Fruit fly (Drosophila melanogaster) whole organism, embryonic: ENCODE measurements around the gene prd.

ENCODE experiments used
- C15 ChIP-seq: fragments of 200-800 bp; sonication (Bioruptor generic); IDR thresholded peaks from 3 replicates; pipeline ENCODE4 v1.3.6; 2022; ENCODE audit warnings: missing biosample characterization, missing genetic modification characterization
- CG10431 ChIP-seq: fragments of 200-800 bp; sonication (Bioruptor generic); optimal IDR thresholded peaks from 3 replicates; lab custom pipeline; 2018; ENCODE audit warnings: missing biosample characterization, mild to moderate bottlenecking, missing genetic modification characterization
- CG12219 ChIP-seq: fragments of 200-800 bp; sonication (Bioruptor generic); optimal IDR thresholded peaks from 3 replicates; lab custom pipeline; 2018; ENCODE audit warnings: missing biosample characterization, mild to moderate bottlenecking, missing genetic modification characterization
- CG12769 ChIP-seq: fragments of 200-800 bp; sonication (Bioruptor generic); optimal IDR thresholded peaks from 2 replicates; lab custom pipeline; 2019; ENCODE audit warnings: missing biosample characterization, mild to moderate bottlenecking, missing genetic modification characterization, moderate library complexity
- CG13287 ChIP-seq: fragments of 200-800 bp; sonication (Bioruptor generic); IDR thresholded peaks from 2 replicates; pipeline ENCODE4 v1.3.6; 2022; ENCODE audit warnings: missing biosample characterization, missing genetic modification characterization; ENCODE audit not compliant: partially characterized antibody
- CG14441 ChIP-seq: fragments of 200-800 bp; sonication (Bioruptor generic); IDR thresholded peaks from 2 replicates; pipeline ENCODE4 v1.3.6; 2022; ENCODE audit warnings: missing biosample characterization, missing genetic modification characterization
- CG17385 ChIP-seq: fragments of 200-800 bp; sonication (Bioruptor generic); optimal IDR thresholded peaks from 3 replicates; lab custom pipeline; 2018; ENCODE audit warnings: missing biosample characterization, mild to moderate bottlenecking, missing genetic modification characterization
- CG17912 ChIP-seq: fragments of 200-800 bp; sonication (Bioruptor generic); optimal IDR thresholded peaks from 2 replicates; lab custom pipeline; 2018; ENCODE audit warnings: missing biosample characterization, mild to moderate bottlenecking, missing genetic modification characterization
- CG18011 ChIP-seq: fragments of 200-800 bp; sonication (Bioruptor generic); optimal IDR thresholded peaks from 2 replicates; lab custom pipeline; 2017; ENCODE audit warnings: missing biosample characterization, missing genetic modification characterization, mild to moderate bottlenecking, moderate library complexity, missing genotype
- CG30020 ChIP-seq: fragments of 200-800 bp; optimal IDR thresholded peaks from 2 replicates; lab custom pipeline; 2019; ENCODE audit warnings: missing biosample characterization, mild to moderate bottlenecking, missing genetic modification characterization, moderate library complexity
- CG3407 ChIP-seq: fragments of 200-800 bp; sonication (Bioruptor generic); optimal IDR thresholded peaks from 2 replicates; lab custom pipeline; 2018; ENCODE audit warnings: missing biosample characterization, mild to moderate bottlenecking, missing genetic modification characterization
- CG34224 ChIP-seq: fragments of 200-800 bp; sonication (Bioruptor generic); IDR thresholded peaks from 3 replicates; pipeline ENCODE4 v1.3.6; 2022; ENCODE audit warnings: missing biosample characterization, missing genetic modification characterization; ENCODE audit not compliant: partially characterized antibody
- CG9437 ChIP-seq: fragments of 200-800 bp; sonication (Bioruptor generic); optimal IDR thresholded peaks from 2 replicates; lab custom pipeline; 2018; ENCODE audit warnings: missing biosample characterization, mild to moderate bottlenecking, missing genetic modification characterization
- CG9817 ChIP-seq: fragments of 200-800 bp; sonication (Bioruptor generic); optimal IDR thresholded peaks from 2 replicates; lab custom pipeline; 2018; ENCODE audit warnings: missing biosample characterization, mild to moderate bottlenecking, missing genetic modification characterization, moderate library complexity
- CG9932 ChIP-seq: fragments of 200-800 bp; sonication (Bioruptor generic); IDR thresholded peaks from 2 replicates; pipeline ENCODE4 v1.3.6; 2022; ENCODE audit warnings: missing biosample characterization, missing genetic modification characterization
- CHES-1-like ChIP-seq: fragments of 200-800 bp; sonication (Bioruptor generic); optimal IDR thresholded peaks from 2 replicates; lab custom pipeline; 2016; ENCODE audit warnings: missing biosample characterization, missing genetic modification characterization
- CkIIα-i1 ChIP-seq: fragments of 200-800 bp; sonication (Bioruptor generic); IDR thresholded peaks from 2 replicates; pipeline ENCODE4 v1.3.6; 2022; ENCODE audit warnings: missing biosample characterization, missing genetic modification characterization
- Doc3 ChIP-seq: fragments of 200-800 bp; sonication (Bioruptor generic); IDR thresholded peaks from 3 replicates; pipeline ENCODE4 v1.3.6; 2022; ENCODE audit warnings: missing biosample characterization, missing genetic modification characterization; ENCODE audit not compliant: partially characterized antibody
- E2f2 ChIP-seq: fragments of 200-800 bp; sonication (Bioruptor generic); IDR thresholded peaks from 2 replicates; pipeline ENCODE4 v1.3.6; 2022; ENCODE audit warnings: missing biosample characterization, missing genetic modification characterization
- Fer1 ChIP-seq: fragments of 200-800 bp; sonication (Bioruptor generic); optimal IDR thresholded peaks from 2 replicates; lab custom pipeline; 2017; ENCODE audit warnings: missing biosample characterization, mild to moderate bottlenecking, missing genetic modification characterization
- HLH4C ChIP-seq: fragments of 200-800 bp; sonication (Bioruptor generic); IDR thresholded peaks from 3 replicates; pipeline ENCODE4 v1.3.6; 2022; ENCODE audit warnings: missing biosample characterization, missing genetic modification characterization; ENCODE audit not compliant: partially characterized antibody
- Hsf ChIP-seq: fragments of 200-800 bp; sonication (Bioruptor generic); optimal IDR thresholded peaks from 3 replicates; lab custom pipeline; 2016; ENCODE audit warnings: missing biosample characterization, missing genetic modification characterization
- MBD-R2 ChIP-seq: fragments of 200-800 bp; sonication (Bioruptor generic); IDR thresholded peaks from 2 replicates; pipeline ENCODE4 v1.3.6; 2022; ENCODE audit warnings: missing biosample characterization, missing genetic modification characterization
- Mad ChIP-seq: fragments of 200-800 bp; sonication (Bioruptor generic); optimal IDR thresholded peaks from 2 replicates; lab custom pipeline; 2016; ENCODE audit warnings: missing biosample characterization, missing genetic modification characterization
- Med ChIP-seq: fragments of 200-800 bp; sonication (Bioruptor generic); peaks from one replicate; lab custom pipeline; 2016; ENCODE audit warnings: missing biosample characterization, missing genetic modification characterization, mild to moderate bottlenecking, inconsistent platforms, moderate library complexity
- Meics ChIP-seq: fragments of 200-800 bp; sonication (Bioruptor generic); optimal IDR thresholded peaks from 2 replicates; lab custom pipeline; 2017; ENCODE audit warnings: missing biosample characterization, mild to moderate bottlenecking, missing genetic modification characterization
- Nf-YA ChIP-seq: fragments of 200-800 bp; sonication (Bioruptor generic); IDR thresholded peaks from 2 replicates; pipeline ENCODE4 v1.3.6; 2022; ENCODE audit warnings: missing biosample characterization, missing genetic modification characterization
- Opbp ChIP-seq: fragments of 200-800 bp; sonication (Bioruptor generic); IDR thresholded peaks from 3 replicates; pipeline ENCODE4 v1.3.6; 2022; ENCODE audit warnings: missing biosample characterization, missing genetic modification characterization; ENCODE audit not compliant: partially characterized antibody
- Sry-β ChIP-seq: fragments of 200-800 bp; sonication (Bioruptor generic); optimal IDR thresholded peaks from 2 replicates; lab custom pipeline; 2018; ENCODE audit warnings: missing biosample characterization, mild to moderate bottlenecking, missing genetic modification characterization, moderate library complexity
- Sry-δ ChIP-seq: fragments of 200-800 bp; sonication (Bioruptor generic); optimal IDR thresholded peaks from 2 replicates; lab custom pipeline; 2016; ENCODE audit warnings: missing biosample characterization, missing genetic modification characterization
- Tbp ChIP-seq: fragments of >200 bp; optimal IDR thresholded peaks from 2 replicates; lab custom pipeline; 2018; ENCODE audit warnings: missing biosample characterization, missing genetic modification characterization
- Usf ChIP-seq: fragments of 200-800 bp; sonication (Bioruptor generic); optimal IDR thresholded peaks from 2 replicates; lab custom pipeline; 2017; ENCODE audit warnings: missing genotype, missing biosample characterization, missing genetic modification characterization
- YL-1 ChIP-seq: fragments of 200-800 bp; sonication (Bioruptor generic); optimal IDR thresholded peaks from 3 replicates; lab custom pipeline; 2017; ENCODE audit warnings: missing biosample characterization, mild to moderate bottlenecking, missing genetic modification characterization
- az2 ChIP-seq: fragments of 200-800 bp; sonication (Bioruptor generic); optimal IDR thresholded peaks from 3 replicates; lab custom pipeline; 2016; ENCODE audit warnings: missing biosample characterization, missing genetic modification characterization
- crc ChIP-seq: fragments of 200-800 bp; sonication (Bioruptor generic); optimal IDR thresholded peaks from 2 replicates; lab custom pipeline; 2016; ENCODE audit warnings: missing biosample characterization, missing genetic modification characterization
- crol ChIP-seq: fragments of 200-800 bp; sonication (Bioruptor generic); IDR thresholded peaks from 2 replicates; pipeline ENCODE4 v1.3.6; 2022; ENCODE audit warnings: missing biosample characterization, missing genetic modification characterization
- crp ChIP-seq, 2 experiments: fragments of 200-800 bp; sonication (Bioruptor generic); optimal IDR thresholded peaks; 2 replicates in 1 of 2; 3 replicates in 1 of 2; lab custom pipeline; 2017; ENCODE audit warnings: missing biosample characterization in 2 of 2, missing genetic modification characterization in 2 of 2, mild to moderate bottlenecking in 1 of 2, moderate library complexity in 1 of 2
- dm ChIP-seq: fragments of 200-800 bp; sonication (Bioruptor generic); optimal IDR thresholded peaks from 3 replicates; lab custom pipeline; 2016; ENCODE audit warnings: missing biosample characterization, missing genetic modification characterization
- gfzf ChIP-seq: fragments of 200-800 bp; sonication (Bioruptor generic); optimal IDR thresholded peaks from 2 replicates; lab custom pipeline; 2016; ENCODE audit warnings: missing biosample characterization, mild to moderate bottlenecking, missing genetic modification characterization, moderate library complexity
- mam ChIP-seq: fragments of 200-800 bp; sonication (Bioruptor generic); optimal IDR thresholded peaks from 3 replicates; lab custom pipeline; 2016; ENCODE audit warnings: missing biosample characterization, missing genetic modification characterization
- nerfin-1 ChIP-seq: fragments of 200-800 bp; sonication (Bioruptor generic); optimal IDR thresholded peaks from 3 replicates; lab custom pipeline; 2019; ENCODE audit warnings: missing biosample characterization, mild to moderate bottlenecking, missing genetic modification characterization, moderate library complexity
- nom ChIP-seq: fragments of 200-800 bp; sonication (Bioruptor generic); optimal IDR thresholded peaks from 2 replicates; lab custom pipeline; 2017; ENCODE audit warnings: missing biosample characterization, missing genetic modification characterization, mild to moderate bottlenecking, moderate library complexity, missing genetic modification reagents
- salm ChIP-seq: fragments of 200-800 bp; sonication (Bioruptor generic); optimal IDR thresholded peaks from 2 replicates; lab custom pipeline; 2018; ENCODE audit warnings: missing biosample characterization, mild to moderate bottlenecking, missing genetic modification characterization
- slou ChIP-seq: fragments of 200-800 bp; sonication (Bioruptor generic); optimal IDR thresholded peaks from 3 replicates; lab custom pipeline; 2016; ENCODE audit warnings: missing biosample characterization, missing genetic modification characterization
- tio ChIP-seq: fragments of 200-800 bp; sonication (Bioruptor generic); optimal IDR thresholded peaks from 2 replicates; lab custom pipeline; 2017; ENCODE audit warnings: missing biosample characterization, missing genetic modification characterization, inconsistent platforms
- trem ChIP-seq: fragments of 200-800 bp; optimal IDR thresholded peaks from 3 replicates; lab custom pipeline; 2019; ENCODE audit warnings: missing biosample characterization, mild to moderate bottlenecking, missing genetic modification characterization, moderate library complexity
- unc-4 ChIP-seq: fragments of 200-800 bp; sonication (Bioruptor generic); IDR thresholded peaks from 2 replicates; pipeline ENCODE4 v1.3.6; 2022; ENCODE audit warnings: missing biosample characterization, missing genetic modification characterization; ENCODE audit not compliant: partially characterized antibody
- zen2 ChIP-seq: fragments of 200-800 bp; sonication (Bioruptor generic); IDR thresholded peaks from 3 replicates; pipeline ENCODE4 v1.3.6; 2022; ENCODE audit warnings: missing biosample characterization, missing genetic modification characterization; ENCODE audit not compliant: partially characterized antibody

prd gene

DNA sequence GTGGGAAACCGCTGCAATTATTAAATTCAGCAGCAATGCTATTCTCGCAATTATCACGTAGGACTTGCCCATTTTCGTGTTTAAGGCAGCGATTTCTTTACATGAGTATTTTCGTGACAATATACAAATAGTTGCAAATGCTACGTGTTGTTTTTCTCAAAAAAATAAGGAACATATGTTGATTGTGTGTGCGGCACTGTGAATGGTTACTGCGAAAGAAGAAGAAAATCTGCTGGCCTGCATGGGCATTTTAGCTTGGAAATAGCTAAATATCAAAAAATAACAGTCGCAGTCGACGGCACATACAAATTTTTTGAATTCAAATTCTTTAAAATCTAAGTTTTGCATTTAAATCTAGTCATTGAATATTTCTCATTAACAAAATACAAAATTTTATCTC lies 45.1 kb downstream of the prd start, which contains the start of gene CG6766 (continued):
- TF ChIP-seq CG17385 (peak; percentile 99), nerfin-1 (tag; lab: Kevin White, UChicago) (peak; percentile 91), Tbp (GFP tag; lab: Kevin White, UChicago) (no peak), CG13287 (peak; percentile 48; the same call in 1 of the 2 replicates), YL-1 (peak; percentile 57), CHES-1-like (GFP tag; lab: Kevin White, UChicago) (peak; percentile 5)
- TF ChIP-seq, all 482 proteins: peak for 49

DNA sequence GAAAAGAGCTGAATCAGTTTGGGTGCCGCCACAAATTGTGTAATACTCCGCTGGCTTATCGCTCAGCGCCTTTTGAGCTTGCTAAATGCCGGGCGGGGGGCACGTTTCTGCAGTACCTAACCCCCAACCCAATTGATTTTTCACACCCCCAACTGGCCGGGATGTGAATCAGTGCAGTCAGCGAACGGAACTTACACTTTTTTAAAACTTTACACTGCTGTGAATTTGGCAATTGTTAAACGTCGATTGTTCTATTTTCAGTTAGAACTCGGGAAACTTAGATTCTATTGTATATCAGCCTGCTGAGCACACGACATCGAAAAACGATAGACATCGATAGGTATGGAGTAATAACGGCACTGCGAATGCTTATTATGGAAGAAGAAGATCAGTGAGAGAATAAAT lies 47.4 kb downstream of the prd start, which contains the start of gene Tom70:
Gene Tom70, minus strand, starts transcription at position 335 of the 405 bp plus-strand sequence.
- no peak for TF ChIP-seq Mad
- TF ChIP-seq Opbp (GFP tag; lab: Robert Waterston, UW): 0 out of 3 replicates have a peak, but pooled peaks have one; percentile 30
- TF ChIP-seq HLH4C (GFP tag; lab: Robert Waterston, UW): peak; percentile 54; the same call in 1 of the 3 replicates
- no peak for TF ChIP-seq CG9817 (tag; lab: Kevin White, UChicago)
- no peak for TF ChIP-seq CG9932 (GFP tag; lab: Robert Waterston, UW)
- peak; percentile 38 for TF ChIP-seq trem (tag; lab: Kevin White, UChicago)
- no peak for TF ChIP-seq slou
- no peak for TF ChIP-seq CG17912 (GFP tag; lab: Kevin White, UChicago)
- no peak for TF ChIP-seq CG3407 (GFP tag; lab: Kevin White, UChicago)
- TF ChIP-seq CG34224 (GFP tag; lab: Robert Waterston, UW): peak; percentile 67
- TF ChIP-seq CG12769 (tag; lab: Kevin White, UChicago): no peak
- TF ChIP-seq mam (GFP tag; lab: Kevin White, UChicago): no peak
- peak; percentile 55 for TF ChIP-seq CG13287
- no peak for TF ChIP-seq CG9437 (GFP tag; lab: Kevin White, UChicago)
- peak; percentile 3 for TF ChIP-seq gfzf (GFP tag; lab: Kevin White, UChicago)
- TF ChIP-seq Fer1: peak; percentile 21
- peak; percentile 52 for TF ChIP-seq Sry-β
- peak; percentile 76 for TF ChIP-seq MBD-R2 (GFP tag; lab: Robert Waterston, UW)
- TF ChIP-seq Nf-YA (GFP tag; lab: Robert Waterston, UW): no peak
- TF ChIP-seq Med (GFP tag; lab: Kevin White, UChicago): peak; percentile 25
- no peak for TF ChIP-seq Meics (GFP tag; lab: Kevin White, UChicago)
- peak in 1 of 2 experiments; percentile 67 for TF ChIP-seq crp (GFP tag; optimal IDR thresholded peaks at IDR 0.05; lab: Kevin White, UChicago)
- TF ChIP-seq zen2 (GFP tag; lab: Robert Waterston, UW): peak; percentile 34; the same call in 1 of the 3 replicates
- peak; percentile 53 for TF ChIP-seq E2f2 (GFP tag; lab: Robert Waterston, UW)
- TF ChIP-seq az2 (GFP tag; lab: Kevin White, UChicago): no peak
- TF ChIP-seq Sry-δ (GFP tag; lab: Kevin White, UChicago): peak; percentile 58
- peak; percentile 44; the same call in 1 of the 3 replicates for TF ChIP-seq Doc3 (GFP tag; lab: Robert Waterston, UW)
- TF ChIP-seq CkIIα-i1 (GFP tag; lab: Robert Waterston, UW): no peak
- peak; percentile 51 for TF ChIP-seq nerfin-1 (tag; lab: Kevin White, UChicago)
- TF ChIP-seq salm (tag; lab: Kevin White, UChicago): no peak
- TF ChIP-seq CG10431 (GFP tag; lab: Kevin White, UChicago): no peak
- peak; percentile 5 for TF ChIP-seq CG30020 (tag; lab: Kevin White, UChicago)
- TF ChIP-seq nom: no peak
- peak; percentile 56 for TF ChIP-seq dm (GFP tag; lab: Kevin White, UChicago)
- TF ChIP-seq Usf (GFP tag; lab: Kevin White, UChicago): no peak
- TF ChIP-seq CG12219 (GFP tag; lab: Kevin White, UChicago): no peak
- peak; percentile 58; the same call in 1 of the 2 replicates for TF ChIP-seq unc-4
- no peak for TF ChIP-seq CG18011 (GFP tag; lab: Kevin White, UChicago)
- TF ChIP-seq C15 (GFP tag; lab: Robert Waterston, UW): no peak
- TF ChIP-seq Hsf (GFP tag; lab: Kevin White, UChicago): no peak
- TF ChIP-seq CG14441 (GFP tag; lab: Robert Waterston, UW): no peak
- no peak for TF ChIP-seq crc (GFP tag; lab: Kevin White, UChicago)
- TF ChIP-seq tio (GFP tag; lab: Kevin White, UChicago): no peak
- TF ChIP-seq crol (GFP tag; lab: Robert Waterston, UW): 0 out of 2 replicates have a peak, but pooled peaks have one; percentile 10
